Worm (Caenorhabditis elegans): ENCODE measurements around the gene nstp-4.

nstp-4 gene

DNA sequence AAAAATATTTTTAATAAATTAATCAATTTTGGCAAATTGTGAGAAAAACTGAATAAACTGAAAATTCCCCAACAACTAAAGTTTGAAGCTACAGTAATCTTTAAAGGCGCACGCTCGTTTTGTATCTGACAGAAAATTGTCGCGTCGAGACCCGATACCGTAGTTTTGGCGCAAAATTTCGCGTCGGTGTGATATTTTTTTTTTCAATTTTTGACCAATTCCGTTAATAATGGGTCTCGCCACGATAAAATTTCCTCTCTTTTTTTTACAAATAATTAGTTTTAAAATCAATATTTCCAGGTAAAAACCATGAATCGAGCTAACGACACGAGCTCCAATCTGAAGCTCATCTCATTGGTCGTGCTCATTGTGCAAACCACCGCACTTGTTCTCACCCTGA, at the start of gene nstp-4:
Gene nstp-4 (plus strand): TSS at position 301 of the 400 bp plus-strand sequence.
- TF ChIP-seq W03F9.2 (tag; optimal IDR thresholded peaks at IDR 0.05) (no peak), him-1 (tag; optimal IDR thresholded peaks at IDR 0.05) (no peak), dao-5 (tag; optimal IDR thresholded peaks at IDR 0.05) (no peak)

DNA sequence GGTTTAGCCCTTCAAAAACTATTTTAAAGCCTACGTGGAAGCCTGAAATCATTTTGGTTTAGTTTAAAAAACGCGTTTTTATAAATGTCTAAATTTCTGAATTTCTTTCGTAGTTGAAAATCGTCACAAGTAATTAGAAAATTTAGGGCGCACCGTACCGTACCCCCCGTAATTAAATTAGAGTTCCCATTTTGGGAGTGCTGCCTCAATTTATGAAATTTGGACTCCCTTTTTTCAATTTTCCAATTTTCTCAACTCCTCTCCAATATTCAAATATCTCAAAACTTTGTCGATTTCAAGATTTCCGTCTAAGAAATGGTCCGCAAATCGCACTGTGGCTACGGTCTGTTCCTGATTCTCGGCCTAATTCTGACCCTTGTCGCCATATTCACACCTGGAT, 48.4 kb upstream of the nstp-4 start, which contains the start of gene clc-31:
Gene clc-31 (plus strand): TSS at position 301 of the 400 bp plus-strand sequence.
- TF ChIP-seq him-1 (tag; optimal IDR thresholded peaks at IDR 0.05) (no peak), dao-5 (tag; optimal IDR thresholded peaks at IDR 0.05) (no peak), W03F9.2 (tag; optimal IDR thresholded peaks at IDR 0.05) (no peak)

DNA sequence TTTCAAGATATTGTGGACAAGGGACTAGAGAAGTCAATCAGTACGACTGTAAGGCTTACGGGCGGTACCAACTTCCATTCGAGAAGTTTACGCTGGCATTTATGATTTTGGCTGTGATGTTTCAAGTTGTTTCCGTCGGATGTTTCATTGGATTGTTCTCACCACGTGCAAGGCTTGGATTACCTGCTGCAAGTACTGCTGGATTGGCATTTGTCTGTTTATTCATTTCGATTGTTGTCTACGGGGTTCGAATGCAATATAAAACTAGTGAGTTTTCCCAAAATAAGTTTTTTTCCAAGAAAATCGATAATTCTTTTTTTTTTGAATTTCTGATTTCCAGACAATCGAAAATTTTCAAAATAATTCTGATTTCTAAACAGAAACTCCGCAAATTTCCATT, 47.9 kb upstream of the nstp-4 start:
- TF ChIP-seq dao-5 (tag; optimal IDR thresholded peaks at IDR 0.05) (no peak), him-1 (tag; optimal IDR thresholded peaks at IDR 0.05) (no peak), W03F9.2 (tag; optimal IDR thresholded peaks at IDR 0.05) (no peak)

DNA sequence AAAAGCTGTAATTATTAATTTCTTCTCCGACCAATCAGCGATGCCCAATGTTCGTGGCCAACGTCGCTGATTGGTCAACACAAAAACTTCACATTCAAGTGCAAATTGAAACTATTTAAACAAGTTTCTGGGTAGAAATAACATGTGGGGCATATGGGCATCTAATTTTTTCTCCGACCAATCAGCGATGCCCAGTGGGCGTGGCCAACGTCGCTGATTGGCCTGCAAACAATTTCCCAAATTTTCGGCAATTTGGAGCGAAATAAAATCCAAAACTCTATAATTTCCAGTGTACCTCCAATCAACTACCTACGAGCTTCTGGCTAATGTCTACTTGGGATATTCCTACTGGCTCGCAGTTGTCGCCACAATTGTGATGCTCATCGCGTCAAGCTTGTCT, 47.4 kb upstream of the nstp-4 start:
- TF ChIP-seq W03F9.2 (tag; optimal IDR thresholded peaks at IDR 0.05): no peak
- TF ChIP-seq him-1 (tag; optimal IDR thresholded peaks at IDR 0.05): no peak
- no peak for TF ChIP-seq dao-5 (tag; optimal IDR thresholded peaks at IDR 0.05)

DNA sequence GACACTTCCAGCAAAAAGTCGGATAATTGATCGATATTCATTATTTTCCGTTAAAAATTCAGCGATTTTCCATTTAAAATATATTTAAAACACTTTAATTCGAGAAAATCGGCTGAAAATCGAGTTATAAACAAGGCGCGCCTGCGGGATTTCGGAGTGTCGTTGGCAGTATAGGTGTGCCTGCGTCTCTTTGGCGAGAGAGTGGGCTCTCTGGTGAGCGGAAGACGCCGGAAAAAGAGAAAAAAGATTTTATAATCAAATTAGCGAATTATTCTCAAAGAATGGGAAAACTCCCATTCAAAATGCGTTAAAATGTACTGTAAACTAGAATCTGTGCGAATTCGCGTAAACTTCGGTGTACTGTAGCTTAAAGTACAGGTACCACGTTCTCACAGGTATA, 40.9 kb upstream of the nstp-4 start, which contains the start of gene D1069.3:
Gene D1069.3 (minus strand): TSS at position 158 of the 400 bp plus-strand sequence.
- TF ChIP-seq dao-5 (tag; optimal IDR thresholded peaks at IDR 0.05) (no peak), W03F9.2 (tag; optimal IDR thresholded peaks at IDR 0.05) (no peak), him-1 (tag; optimal IDR thresholded peaks at IDR 0.05) (no peak)

DNA sequence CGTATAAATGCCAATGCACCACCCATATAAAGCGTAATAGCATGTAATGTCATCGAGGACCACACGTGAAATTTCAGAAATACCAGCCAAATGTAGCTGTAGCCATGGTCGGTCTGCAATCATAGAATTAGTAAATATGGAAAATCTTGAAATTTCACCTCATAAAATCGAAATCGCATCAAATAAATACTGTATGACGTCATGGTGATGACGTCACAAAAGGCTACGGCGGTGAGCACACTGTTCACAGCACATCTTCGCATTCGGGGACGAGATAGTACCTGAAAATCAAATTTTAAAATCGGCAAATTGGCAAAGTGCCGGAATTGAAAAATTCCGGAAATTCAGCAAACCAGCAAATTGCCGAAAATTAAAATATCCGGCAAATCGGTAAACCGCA, 38.9 kb upstream of the nstp-4 start:
- TF ChIP-seq him-1 (tag; optimal IDR thresholded peaks at IDR 0.05) (no peak), dao-5 (tag; optimal IDR thresholded peaks at IDR 0.05) (no peak), W03F9.2 (tag; optimal IDR thresholded peaks at IDR 0.05) (no peak)

DNA sequence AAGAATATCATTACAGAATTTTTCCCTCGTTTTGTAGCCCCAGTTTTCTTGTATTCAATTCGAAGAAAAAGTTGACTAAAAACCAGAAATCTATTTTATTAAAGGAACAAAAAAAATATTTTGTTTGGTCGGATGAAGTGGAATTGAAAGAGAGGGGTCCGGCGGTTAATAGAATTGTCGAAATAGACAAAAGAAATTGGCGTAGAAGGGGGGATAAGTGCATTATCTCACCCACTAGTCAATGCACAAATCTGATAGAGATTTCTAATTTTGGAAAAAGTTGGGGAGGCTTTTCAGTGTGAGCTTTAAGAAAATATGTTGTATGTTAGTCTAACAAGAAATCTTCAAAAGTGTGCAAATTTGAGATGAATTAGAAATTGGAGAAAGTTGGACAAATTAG, 34.1 kb upstream of the nstp-4 start:
- TF ChIP-seq W03F9.2 (tag; optimal IDR thresholded peaks at IDR 0.05) (no peak), dao-5 (tag; optimal IDR thresholded peaks at IDR 0.05) (no peak), him-1 (tag; optimal IDR thresholded peaks at IDR 0.05) (no peak)

DNA sequence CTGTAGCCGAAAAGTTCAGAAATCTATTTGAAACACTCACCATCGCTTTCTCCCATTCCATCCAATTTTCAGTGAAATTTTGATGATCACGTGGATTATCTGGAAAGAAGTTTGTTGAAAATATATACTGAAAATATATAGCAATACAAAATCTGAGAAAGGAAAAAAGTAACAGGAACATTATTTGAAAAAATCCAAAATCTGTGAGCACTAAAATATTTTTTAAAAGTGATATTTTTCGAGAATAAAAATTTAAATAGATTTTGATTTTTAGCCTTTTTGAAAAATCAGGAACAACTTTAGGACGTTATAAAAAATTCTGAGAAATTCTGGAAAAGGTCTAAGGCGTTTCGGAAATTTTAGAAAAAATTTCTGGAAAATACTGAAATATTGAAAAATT, 31.7 kb upstream of the nstp-4 start, which contains the start of gene dmsr-4:
Gene dmsr-4 (minus strand): TSS at position 101 of the 400 bp plus-strand sequence.
- TF ChIP-seq W03F9.2 (tag; optimal IDR thresholded peaks at IDR 0.05) (no peak), dao-5 (tag; optimal IDR thresholded peaks at IDR 0.05) (no peak), him-1 (tag; optimal IDR thresholded peaks at IDR 0.05) (no peak)

DNA sequence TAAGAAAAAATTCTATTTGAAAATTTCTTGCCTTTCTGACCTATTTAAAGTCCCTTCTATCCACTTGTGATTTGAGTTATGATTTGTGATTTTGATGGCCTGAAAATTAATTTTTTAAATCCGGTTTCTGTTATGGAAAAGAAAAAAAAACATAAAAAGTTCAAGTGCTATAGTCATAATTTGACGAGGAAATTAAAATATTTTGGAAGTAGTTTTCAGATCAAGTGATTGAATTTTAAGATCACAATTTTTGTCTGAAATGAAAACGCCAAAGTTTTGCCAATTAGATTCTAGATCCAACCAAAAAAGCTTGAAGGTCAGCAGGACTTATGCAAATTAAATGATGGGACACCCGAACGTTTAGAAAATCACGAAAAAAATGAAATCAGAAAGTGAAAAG, 21.2 kb upstream of the nstp-4 start, which contains the start of gene ptr-3:
Gene ptr-3 (minus strand): TSS at position 101 of the 400 bp plus-strand sequence.
- TF ChIP-seq W03F9.2 (tag; optimal IDR thresholded peaks at IDR 0.05) (no peak), dao-5 (tag; optimal IDR thresholded peaks at IDR 0.05) (no peak), him-1 (tag; optimal IDR thresholded peaks at IDR 0.05) (no peak)

DNA sequence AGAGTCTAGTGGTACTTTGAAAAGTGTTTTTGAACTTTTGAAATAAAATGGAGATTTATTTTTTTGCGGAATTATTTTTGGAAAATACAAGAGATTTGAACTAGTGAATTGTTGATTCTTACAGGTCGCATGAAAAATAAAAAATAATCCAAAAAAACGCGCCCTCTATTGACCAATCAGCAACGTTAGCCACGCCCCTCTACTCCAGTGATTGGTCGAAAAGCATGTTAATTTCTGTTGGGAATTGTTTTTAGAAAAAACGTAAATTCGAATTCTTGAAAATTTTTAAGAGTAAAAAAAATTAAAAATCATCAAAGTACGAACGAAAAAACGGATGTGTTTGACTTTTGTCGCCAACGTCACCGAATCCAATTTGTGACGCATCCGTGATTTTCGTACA, 18.2 kb upstream of the nstp-4 start:
- no peak for TF ChIP-seq W03F9.2 (tag; optimal IDR thresholded peaks at IDR 0.05)
- no peak for TF ChIP-seq dao-5 (tag; optimal IDR thresholded peaks at IDR 0.05)
- TF ChIP-seq him-1 (tag; optimal IDR thresholded peaks at IDR 0.05): no peak

DNA sequence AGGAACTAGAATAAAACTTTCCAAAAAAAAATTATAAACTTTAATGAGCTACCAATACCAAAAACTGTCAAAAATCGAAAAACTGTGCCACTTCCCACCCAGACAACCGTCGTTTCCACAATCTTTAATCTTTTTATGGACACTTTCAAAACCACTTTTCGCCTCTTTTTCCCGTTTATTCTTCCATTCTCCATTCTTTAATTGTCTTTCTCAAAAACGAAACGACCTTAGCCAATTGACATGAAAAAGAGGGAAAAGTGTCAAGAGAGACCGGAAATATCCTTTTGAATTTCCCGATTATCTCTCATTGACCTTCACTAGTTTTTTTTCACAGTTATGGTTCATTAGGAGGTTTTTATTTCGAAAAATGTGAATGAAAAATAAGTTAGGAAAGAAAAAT, 17.1 kb upstream of the nstp-4 start:
- TF ChIP-seq him-1 (tag; optimal IDR thresholded peaks at IDR 0.05) (no peak), dao-5 (tag; optimal IDR thresholded peaks at IDR 0.05) (no peak), W03F9.2 (tag; optimal IDR thresholded peaks at IDR 0.05) (no peak)

DNA sequence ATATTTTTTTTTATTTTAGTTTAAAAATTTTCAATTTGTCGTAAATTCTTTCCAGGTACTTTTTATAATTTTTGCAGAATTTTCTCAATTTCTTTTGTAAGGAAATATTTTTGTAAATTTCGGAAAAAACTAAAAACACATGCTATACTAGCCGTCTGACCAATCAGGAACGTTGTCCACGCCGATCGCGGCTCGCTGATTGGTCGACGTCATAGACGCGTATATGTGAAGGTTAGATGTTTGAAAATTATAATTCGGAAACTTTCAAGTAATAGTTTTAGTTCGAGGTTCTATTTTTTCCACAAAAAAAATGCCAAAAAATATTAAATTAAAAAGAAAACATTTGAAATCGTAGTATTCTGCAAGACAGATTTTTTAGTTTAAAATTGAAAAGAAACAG, 16.4 kb upstream of the nstp-4 start:
- TF ChIP-seq dao-5 (tag; optimal IDR thresholded peaks at IDR 0.05) (no peak), him-1 (tag; optimal IDR thresholded peaks at IDR 0.05) (no peak), W03F9.2 (tag; optimal IDR thresholded peaks at IDR 0.05) (no peak)

DNA sequence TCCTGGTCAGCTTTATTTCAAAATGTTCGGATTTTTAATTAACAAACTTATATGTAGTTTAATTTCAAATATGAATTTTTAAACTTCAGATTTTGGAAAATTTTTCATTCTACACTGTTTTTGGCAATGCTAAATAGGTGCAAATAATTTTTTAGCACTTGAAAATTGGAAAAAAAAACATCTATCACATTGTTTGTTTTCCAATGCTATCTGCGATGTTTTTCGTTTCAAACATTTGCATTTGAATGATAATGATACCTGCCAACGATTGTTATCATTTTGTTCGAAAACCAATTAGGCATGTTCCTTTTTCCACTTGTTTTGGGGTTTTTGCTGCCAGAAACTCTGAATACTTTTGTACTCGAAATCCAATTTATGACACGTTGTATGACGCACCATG, 13.7 kb upstream of the nstp-4 start, which contains the start of gene C03H5.4:
Gene C03H5.4 (plus strand): TSS at position 301 of the 400 bp plus-strand sequence.
- TF ChIP-seq W03F9.2 (tag; optimal IDR thresholded peaks at IDR 0.05): no peak
- TF ChIP-seq him-1 (tag; optimal IDR thresholded peaks at IDR 0.05): no peak
- TF ChIP-seq dao-5 (tag; optimal IDR thresholded peaks at IDR 0.05): no peak

DNA sequence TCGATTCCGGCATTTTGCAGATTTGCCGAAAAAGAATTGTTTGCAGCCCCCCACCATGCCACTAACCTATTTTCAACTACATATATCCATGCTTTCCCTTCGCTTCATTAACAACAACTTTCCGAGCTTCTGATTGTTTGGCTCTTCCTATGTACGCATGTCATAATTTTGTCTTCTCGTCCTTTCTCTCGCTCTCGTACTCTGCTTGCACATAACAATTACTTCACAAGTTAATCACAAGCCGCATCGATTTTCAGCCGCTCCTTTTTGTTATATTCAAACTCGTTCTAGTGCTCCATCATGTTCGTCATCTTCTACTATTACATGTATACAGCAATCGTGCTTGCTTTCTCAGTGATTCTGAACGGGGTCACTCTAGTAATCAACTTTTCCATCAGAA, 10.3 kb upstream of the nstp-4 start, which contains the start of gene C03H5.9:
Gene C03H5.9 (plus strand): TSS at position 301 of the 400 bp plus-strand sequence.
- TF ChIP-seq him-1 (tag; optimal IDR thresholded peaks at IDR 0.05): no peak

DNA sequence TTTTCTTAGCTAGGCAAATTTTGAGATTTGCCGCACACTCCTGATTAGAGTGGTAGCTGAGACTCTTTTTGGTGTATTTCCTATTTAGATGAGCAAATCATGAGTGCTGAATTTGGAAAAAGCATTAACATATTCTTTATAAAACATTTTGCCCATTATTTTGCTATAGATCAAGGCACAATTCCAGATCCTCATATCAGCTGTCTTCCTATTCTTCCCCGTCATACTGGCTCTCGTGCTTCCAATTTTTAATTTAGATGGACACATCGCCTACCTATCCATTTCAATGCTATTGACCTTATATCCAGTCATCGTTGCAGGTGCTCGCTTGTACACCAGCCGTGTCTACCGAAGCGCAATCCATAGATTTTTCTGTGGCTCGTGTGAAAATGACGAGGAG, 8.7 kb upstream of the nstp-4 start, which contains the start of gene C03H5.7:
Gene C03H5.7 (plus strand): TSS at position 301 of the 400 bp plus-strand sequence.
- TF ChIP-seq W03F9.2 (tag; optimal IDR thresholded peaks at IDR 0.05) (no peak), him-1 (tag; optimal IDR thresholded peaks at IDR 0.05) (no peak), dao-5 (tag; optimal IDR thresholded peaks at IDR 0.05) (no peak)

Measured in whole organism, L4/young adult.